Fruit fly (Drosophila melanogaster) whole organism, embryonic: Measurements from ENCODE around the gene Sfp33A4.

Experiments
- Antp ChIP-seq: fragments of 200-800 bp; sonication (Bioruptor generic); optimal IDR thresholded peaks from 3 replicates; lab custom pipeline; 2016; ENCODE audit warnings: missing biosample characterization, missing genetic modification characterization
- Asciz ChIP-seq: fragments of 200-800 bp; sonication (Bioruptor generic); optimal IDR thresholded peaks from 2 replicates; lab custom pipeline; 2017; ENCODE audit warnings: missing biosample characterization, mild to moderate bottlenecking, missing genetic modification characterization, missing genetic modification reagents
- Bdp1 ChIP-seq: fragments of 200-800 bp; sonication (Bioruptor generic); optimal IDR thresholded peaks from 3 replicates; lab custom pipeline; 2016; ENCODE audit warnings: missing biosample characterization, missing genetic modification characterization
- C15 ChIP-seq: fragments of 200-800 bp; sonication (Bioruptor generic); IDR thresholded peaks from 3 replicates; pipeline ENCODE4 v1.3.6; 2022; ENCODE audit warnings: missing biosample characterization, missing genetic modification characterization
- CG10209 ChIP-seq: fragments of 200-800 bp; sonication (Bioruptor generic); optimal IDR thresholded peaks from 3 replicates; lab custom pipeline; 2017; ENCODE audit warnings: missing biosample characterization, mild to moderate bottlenecking, missing genetic modification characterization, missing genetic modification reagents
- CG10462 ChIP-seq: fragments of 200-800 bp; sonication (Bioruptor generic); optimal IDR thresholded peaks from 2 replicates; lab custom pipeline; 2016; ENCODE audit warnings: missing biosample characterization, missing genetic modification characterization
- CG11456 ChIP-seq: fragments of 200-800 bp; sonication (Bioruptor generic); IDR thresholded peaks from 3 replicates; pipeline ENCODE4 v1.3.6; 2022; ENCODE audit warnings: missing biosample characterization, missing genetic modification characterization
- CG12104 ChIP-seq: fragments of 200-800 bp; sonication (Bioruptor generic); optimal IDR thresholded peaks from 3 replicates; lab custom pipeline; 2016; ENCODE audit warnings: missing biosample characterization, missing genetic modification characterization
- CG12219 ChIP-seq: fragments of 200-800 bp; sonication (Bioruptor generic); optimal IDR thresholded peaks from 3 replicates; lab custom pipeline; 2018; ENCODE audit warnings: missing biosample characterization, mild to moderate bottlenecking, missing genetic modification characterization
- CG13624 ChIP-seq: fragments of 200-800 bp; sonication (Bioruptor generic); optimal IDR thresholded peaks from 2 replicates; lab custom pipeline; 2016; ENCODE audit warnings: missing biosample characterization, missing genetic modification characterization
- CG13894 ChIP-seq: fragments of 200-800 bp; sonication (Bioruptor generic); optimal IDR thresholded peaks from 3 replicates; lab custom pipeline; 2018; ENCODE audit warnings: missing biosample characterization, mild to moderate bottlenecking, missing genetic modification characterization, moderate library complexity
- CG17359 ChIP-seq: fragments of 200-800 bp; sonication (Bioruptor generic); optimal IDR thresholded peaks from 3 replicates; lab custom pipeline; 2018; ENCODE audit warnings: missing biosample characterization, mild to moderate bottlenecking, missing genetic modification characterization, moderate library complexity
- CG17568 ChIP-seq: fragments of 200-800 bp; sonication (Bioruptor generic); optimal IDR thresholded peaks from 2 replicates; lab custom pipeline; 2018; ENCODE audit warnings: missing biosample characterization, mild to moderate bottlenecking, missing genetic modification characterization, moderate library complexity
- CG17802 ChIP-seq: fragments of 200-800 bp; sonication (Bioruptor generic); optimal IDR thresholded peaks from 2 replicates; lab custom pipeline; 2018; ENCODE audit warnings: missing biosample characterization, mild to moderate bottlenecking, missing genetic modification characterization, moderate library complexity
- CG1832 ChIP-seq: fragments of 200-800 bp; sonication (Bioruptor generic); optimal IDR thresholded peaks from 2 replicates; lab custom pipeline; 2017; ENCODE audit warnings: missing biosample characterization, mild to moderate bottlenecking, missing genetic modification characterization, inconsistent platforms
- CG2199 ChIP-seq: fragments of 200-800 bp; sonication (Bioruptor generic); IDR thresholded peaks from 3 replicates; pipeline ENCODE4 v1.3.6; 2022; ENCODE audit warnings: missing biosample characterization, missing genetic modification characterization
- CG2202 ChIP-seq: fragments of 200-800 bp; sonication (Bioruptor generic); optimal IDR thresholded peaks from 2 replicates; lab custom pipeline; 2018; ENCODE audit warnings: missing biosample characterization, mild to moderate bottlenecking, missing genetic modification characterization
- CG3407 ChIP-seq: fragments of 200-800 bp; sonication (Bioruptor generic); optimal IDR thresholded peaks from 2 replicates; lab custom pipeline; 2018; ENCODE audit warnings: missing biosample characterization, mild to moderate bottlenecking, missing genetic modification characterization
- CG34422 ChIP-seq: fragments of 200-800 bp; sonication (Bioruptor generic); IDR thresholded peaks from 3 replicates; pipeline ENCODE4 v1.3.6; 2022; ENCODE audit warnings: missing biosample characterization, missing genetic modification characterization
- CG6654 ChIP-seq: fragments of 200-800 bp; sonication (Bioruptor generic); optimal IDR thresholded peaks from 2 replicates; lab custom pipeline; 2017; ENCODE audit warnings: missing biosample characterization, mild to moderate bottlenecking, missing genetic modification characterization
- CG7987 ChIP-seq: fragments of 200-800 bp; sonication (Bioruptor generic); optimal IDR thresholded peaks from 2 replicates; lab custom pipeline; 2018; ENCODE audit warnings: missing biosample characterization, mild to moderate bottlenecking, missing genetic modification characterization, moderate library complexity
- CG9727 ChIP-seq: fragments of 200-800 bp; sonication (Bioruptor generic); optimal IDR thresholded peaks from 3 replicates; lab custom pipeline; 2017; ENCODE audit warnings: missing biosample characterization, mild to moderate bottlenecking, missing genetic modification characterization
- Camta ChIP-seq: fragments of 200-800 bp; sonication (Bioruptor generic); optimal IDR thresholded peaks from 2 replicates; lab custom pipeline; 2016; ENCODE audit warnings: missing biosample characterization, missing genetic modification characterization
- Dp ChIP-seq: fragments of 200-800 bp; sonication (Bioruptor generic); optimal IDR thresholded peaks from 2 replicates; lab custom pipeline; 2018; ENCODE audit warnings: missing biosample characterization, mild to moderate bottlenecking, missing genetic modification characterization, moderate library complexity
- Fer3 ChIP-seq: fragments of 200-800 bp; sonication (Bioruptor generic); optimal IDR thresholded peaks from 2 replicates; lab custom pipeline; 2018; ENCODE audit warnings: missing biosample characterization, mild to moderate bottlenecking, missing genetic modification characterization, moderate library complexity
- H15 ChIP-seq: fragments of 200-800 bp; sonication (Bioruptor generic); IDR thresholded peaks from 3 replicates; pipeline ENCODE4 v1.3.6; 2022; ENCODE audit warnings: missing biosample characterization, missing genetic modification characterization
- HLH54F ChIP-seq: fragments of 200-800 bp; sonication (Bioruptor generic); optimal IDR thresholded peaks from 3 replicates; lab custom pipeline; 2016; ENCODE audit warnings: missing biosample characterization, missing genetic modification characterization
- Hr51 ChIP-seq, 2 experiments: fragments of 200-800 bp; sonication (Bioruptor generic); optimal IDR thresholded peaks; 2 replicates in 1 of 2; 3 replicates in 1 of 2; lab custom pipeline; 2016 to 2018; ENCODE audit warnings: missing biosample characterization in 2 of 2, missing genetic modification characterization in 2 of 2, mild to moderate bottlenecking in 1 of 2, moderate library complexity in 1 of 2
- MESR4 ChIP-seq: fragments of 200-800 bp; sonication (Bioruptor generic); optimal IDR thresholded peaks from 2 replicates; lab custom pipeline; 2018; ENCODE audit warnings: missing biosample characterization, mild to moderate bottlenecking, missing genetic modification characterization, moderate library complexity
- Neu2 ChIP-seq: fragments of 200-800 bp; sonication (Bioruptor generic); optimal IDR thresholded peaks from 3 replicates; lab custom pipeline; 2016; ENCODE audit warnings: missing biosample characterization, missing genetic modification characterization, borderline replicate concordance
- Nf-YA ChIP-seq: fragments of 200-800 bp; sonication (Bioruptor generic); IDR thresholded peaks from 2 replicates; pipeline ENCODE4 v1.3.6; 2022; ENCODE audit warnings: missing biosample characterization, missing genetic modification characterization
- Ptx1 ChIP-seq: fragments of 200-800 bp; sonication (Bioruptor generic); IDR thresholded peaks from 2 replicates; pipeline ENCODE4 v1.3.6; 2022; ENCODE audit warnings: missing biosample characterization, missing genetic modification characterization
- Sry-δ ChIP-seq: fragments of 200-800 bp; sonication (Bioruptor generic); optimal IDR thresholded peaks from 2 replicates; lab custom pipeline; 2016; ENCODE audit warnings: missing biosample characterization, missing genetic modification characterization
- az2 ChIP-seq: fragments of 200-800 bp; sonication (Bioruptor generic); optimal IDR thresholded peaks from 3 replicates; lab custom pipeline; 2016; ENCODE audit warnings: missing biosample characterization, missing genetic modification characterization
- bbx ChIP-seq: fragments of 200-800 bp; sonication (Bioruptor generic); IDR thresholded peaks from 2 replicates; pipeline ENCODE4 v1.3.6; 2022; ENCODE audit warnings: missing biosample characterization, missing genetic modification characterization; ENCODE audit not compliant: partially characterized antibody
- corto ChIP-seq: fragments of 200-800 bp; sonication (Bioruptor generic); optimal IDR thresholded peaks from 2 replicates; lab custom pipeline; 2016; ENCODE audit warnings: missing biosample characterization, mild to moderate bottlenecking, missing genetic modification characterization, moderate library complexity
- disco-r ChIP-seq: fragments of 200-800 bp; sonication (Bioruptor generic); optimal IDR thresholded peaks from 2 replicates; lab custom pipeline; 2016; ENCODE audit warnings: missing biosample characterization, missing genetic modification characterization
- fd64A ChIP-seq: fragments of 200-800 bp; sonication (Bioruptor generic); optimal IDR thresholded peaks from 3 replicates; lab custom pipeline; 2018; ENCODE audit warnings: missing biosample characterization, mild to moderate bottlenecking, missing genetic modification characterization
- gcm ChIP-seq: fragments of 200-800 bp; sonication (Bioruptor generic); optimal IDR thresholded peaks from 2 replicates; lab custom pipeline; 2019; ENCODE audit warnings: missing biosample characterization, mild to moderate bottlenecking, missing genetic modification characterization, moderate library complexity
- gro ChIP-seq: fragments of 200-800 bp; sonication (Bioruptor generic); optimal IDR thresholded peaks from 2 replicates; lab custom pipeline; 2016; ENCODE audit warnings: missing biosample characterization, missing genetic modification characterization
- ind ChIP-seq: fragments of 200-800 bp; sonication (Bioruptor generic); optimal IDR thresholded peaks from 3 replicates; lab custom pipeline; 2016; ENCODE audit warnings: missing biosample characterization, missing genetic modification characterization
- insv ChIP-seq, 2 experiments: fragments of 200-800 bp; sonication (Bioruptor generic); optimal IDR thresholded peaks; 3 replicates each; lab custom pipeline; 2016 to 2018; ENCODE audit warnings: missing biosample characterization in 2 of 2, missing genetic modification characterization in 2 of 2
- klu ChIP-seq: fragments of 200-800 bp; sonication (Bioruptor generic); IDR thresholded peaks from 2 replicates; pipeline ENCODE4 v1.3.6; 2022; ENCODE audit warnings: missing biosample characterization, missing genetic modification characterization
- knrl ChIP-seq: fragments of 200-800 bp; sonication (Bioruptor generic); IDR thresholded peaks from 3 replicates; pipeline ENCODE4 v1.3.6; 2022; ENCODE audit warnings: missing biosample characterization, missing genetic modification characterization; ENCODE audit not compliant: partially characterized antibody
- mam ChIP-seq: fragments of 200-800 bp; sonication (Bioruptor generic); optimal IDR thresholded peaks from 3 replicates; lab custom pipeline; 2016; ENCODE audit warnings: missing biosample characterization, missing genetic modification characterization
- schlank ChIP-seq: fragments of 200-800 bp; sonication (Bioruptor generic); optimal IDR thresholded peaks from 2 replicates; lab custom pipeline; 2018; ENCODE audit warnings: missing biosample characterization, mild to moderate bottlenecking, missing genetic modification characterization
- tio ChIP-seq: fragments of 200-800 bp; sonication (Bioruptor generic); optimal IDR thresholded peaks from 2 replicates; lab custom pipeline; 2017; ENCODE audit warnings: missing biosample characterization, missing genetic modification characterization, inconsistent platforms
- tll ChIP-seq, 2 experiments: fragments of 200-800 bp in 1 of 2; fragments of >200 bp in 1 of 2; sonication (Bioruptor generic) in 1 of 2; optimal IDR thresholded peaks; 2 replicates each; lab custom pipeline; 2017 to 2019; ENCODE audit warnings: missing biosample characterization in 2 of 2, missing genetic modification characterization in 2 of 2, mild to moderate bottlenecking in 1 of 2, moderate library complexity in 1 of 2
- ttk ChIP-seq: fragments of 200-800 bp; sonication (Bioruptor generic); IDR thresholded peaks from 2 replicates; pipeline ENCODE4 v2.1.2; 2022; ENCODE audit warnings: missing biosample characterization, missing genetic modification characterization
- tup ChIP-seq: fragments of 200-800 bp; sonication (Bioruptor generic); optimal IDR thresholded peaks from 2 replicates; lab custom pipeline; 2016; ENCODE audit warnings: missing biosample characterization, mild to moderate bottlenecking, missing genetic modification characterization, moderate library complexity
- zen2 ChIP-seq: fragments of 200-800 bp; sonication (Bioruptor generic); IDR thresholded peaks from 3 replicates; pipeline ENCODE4 v1.3.6; 2022; ENCODE audit warnings: missing biosample characterization, missing genetic modification characterization; ENCODE audit not compliant: partially characterized antibody

Sfp33A4 gene

dm6 chr2L:11813665-11814087 is 23.4 kb upstream of the Sfp33A4 start, which contains the start of gene CycY (continued):
- no peak for TF ChIP-seq disco-r (GFP tag; lab: Kevin White, UChicago)
- no peak for TF ChIP-seq HLH54F (GFP tag; lab: Kevin White, UChicago)
- TF ChIP-seq CG6654 (GFP tag; lab: Kevin White, UChicago): no peak
- TF ChIP-seq H15 (GFP tag; lab: Robert Waterston, UW): no peak
- TF ChIP-seq CG7987 (GFP tag; lab: Kevin White, UChicago): no peak
- no peak for TF ChIP-seq ttk (GFP tag; lab: Robert Waterston, UW)
- no peak for TF ChIP-seq C15 (GFP tag; lab: Robert Waterston, UW)
- TF ChIP-seq CG12104 (GFP tag; lab: Kevin White, UChicago): no peak
- no peak for TF ChIP-seq fd64A (GFP tag; lab: Kevin White, UChicago)
- TF ChIP-seq Neu2 (GFP tag; lab: Kevin White, UChicago): no peak
- no peak for TF ChIP-seq gcm (GFP tag; lab: Kevin White, UChicago)
- no peak for TF ChIP-seq CG13624 (GFP tag; lab: Kevin White, UChicago)
- TF ChIP-seq Sry-δ: peak; percentile 59
- TF ChIP-seq CG34422 (GFP tag; lab: Robert Waterston, UW): no peak
- TF ChIP-seq gro: no peak
- TF ChIP-seq CG9727 (GFP tag; lab: Kevin White, UChicago): peak; percentile 27
- TF ChIP-seq Nf-YA: no peak
- TF ChIP-seq Hr51 (GFP tag; optimal IDR thresholded peaks at IDR 0.05; lab: Kevin White, UChicago): no peak
- no peak for TF ChIP-seq Bdp1 (GFP tag; lab: Kevin White, UChicago)
- TF ChIP-seq CG13894 (tag; lab: Kevin White, UChicago): no peak
- TF ChIP-seq CG10209 (GFP tag; lab: Kevin White, UChicago): no peak
- peak; percentile 2 for TF ChIP-seq CG17359 (tag; lab: Kevin White, UChicago)
- no peak for TF ChIP-seq MESR4 (GFP tag; lab: Kevin White, UChicago)
- TF ChIP-seq knrl: peak; percentile 65
- no peak for TF ChIP-seq mam
- TF ChIP-seq bbx (GFP tag; lab: Robert Waterston, UW): peak; percentile 51; the same call in 1 of the 2 replicates
- no peak for TF ChIP-seq zen2 (GFP tag; lab: Robert Waterston, UW)
- TF ChIP-seq CG11456 (GFP tag; lab: Robert Waterston, UW): no peak
- TF ChIP-seq CG17568 (GFP tag; lab: Kevin White, UChicago): no peak
- no peak for TF ChIP-seq CG2202 (tag; lab: Kevin White, UChicago)
- no peak for TF ChIP-seq corto (GFP tag; lab: Kevin White, UChicago)
- no peak for TF ChIP-seq Fer3 (tag; lab: Kevin White, UChicago)
- TF ChIP-seq Dp (GFP tag; lab: Kevin White, UChicago): peak; percentile 93
- TF ChIP-seq ind (GFP tag; lab: Kevin White, UChicago): no peak
- no peak for TF ChIP-seq tup (GFP tag; lab: Kevin White, UChicago)
- no peak for TF ChIP-seq Asciz (GFP tag; lab: Kevin White, UChicago)
- TF ChIP-seq Ptx1: no peak
- no peak for TF ChIP-seq Antp (GFP tag; lab: Kevin White, UChicago)
- no peak for TF ChIP-seq CG10462 (GFP tag; lab: Kevin White, UChicago)
- no peak for TF ChIP-seq CG1832 (GFP tag; lab: Kevin White, UChicago)
- TF ChIP-seq tio (GFP tag; lab: Kevin White, UChicago): no peak
- TF ChIP-seq insv (GFP tag; optimal IDR thresholded peaks at IDR 0.05; lab: Kevin White, UChicago): no peak
- TF ChIP-seq Camta: no peak
- TF ChIP-seq CG2199 (GFP tag; lab: Robert Waterston, UW): no peak
- TF ChIP-seq az2 (GFP tag; lab: Kevin White, UChicago): no peak
- no peak for TF ChIP-seq schlank (tag; lab: Kevin White, UChicago)
- no peak for TF ChIP-seq CG17802 (tag; lab: Kevin White, UChicago)
- no peak for TF ChIP-seq CG3407 (GFP tag; lab: Kevin White, UChicago)
- no peak for TF ChIP-seq CG12219 (GFP tag; lab: Kevin White, UChicago)
- no peak for TF ChIP-seq tll (GFP tag; optimal IDR thresholded peaks at IDR 0.05; lab: Kevin White, UChicago)
- no peak for TF ChIP-seq klu (GFP tag; lab: Robert Waterston, UW)
